Fruit fly (Drosophila melanogaster): ENCODE measurements around the gene SAK.

The SAK gene

dm6 chr3L:21464240-21464639, 51.4 kb downstream of the SAK start (continued):
- peak; percentile 32 for TF ChIP-seq Camta (GFP tag; optimal IDR thresholded peaks at IDR 0.05)
- peak; percentile 91 for TF ChIP-seq CG2712 (tag; optimal IDR thresholded peaks at IDR 0.05)
- TF ChIP-seq Hr39 (optimal IDR thresholded peaks at IDR 0.05), result no peak
- no peak for TF ChIP-seq CG11085 (GFP tag; IDR thresholded peaks at IDR 0.05)
- peak; percentile 14 for TF ChIP-seq CG9609 (GFP tag; optimal IDR thresholded peaks at IDR 0.05)
- no peak for TF ChIP-seq Antp (GFP tag; optimal IDR thresholded peaks at IDR 0.05)
- no peak; the same call in 1 of the 2 replicates for TF ChIP-seq Rfx (GFP tag; IDR thresholded peaks at IDR 0.05)
- TF ChIP-seq prd (optimal IDR thresholded peaks at IDR 0.05), result no peak
- TF ChIP-seq prd (GFP tag; IDR thresholded peaks at IDR 0.05), result peak; percentile 70
- TF ChIP-seq fd96Cb (tag; optimal IDR thresholded peaks at IDR 0.05), result peak; percentile 75
- no peak for TF ChIP-seq Sin3A (optimal IDR thresholded peaks at IDR 0.05)
- TF ChIP-seq Tbp (GFP tag; optimal IDR thresholded peaks at IDR 0.05), result no peak
- TF ChIP-seq Scr (GFP tag; IDR thresholded peaks at IDR 0.05; ENCODE audit: partially characterized antibody), result no peak
- peak; percentile 94 for TF ChIP-seq CG9727 (GFP tag; optimal IDR thresholded peaks at IDR 0.05)
- TF ChIP-seq sr (GFP tag; IDR thresholded peaks at IDR 0.05), result no peak
- peak; percentile 79 for TF ChIP-seq CG17568 (GFP tag; optimal IDR thresholded peaks at IDR 0.05)
- TF ChIP-seq cg (GFP tag; optimal IDR thresholded peaks at IDR 0.05), result no peak
- TF ChIP-seq Sry-β (GFP tag; optimal IDR thresholded peaks at IDR 0.05), result peak; percentile 63
- peak; percentile 66 for TF ChIP-seq BtbVII (GFP tag; optimal IDR thresholded peaks at IDR 0.05)
- TF ChIP-seq repo (GFP tag; optimal IDR thresholded peaks at IDR 0.05), result no peak
- TF ChIP-seq pho (GFP tag; optimal IDR thresholded peaks at IDR 0.05), result no peak
- TF ChIP-seq Bdp1 (GFP tag; optimal IDR thresholded peaks at IDR 0.05), result peak; percentile 45
- TF ChIP-seq bab2 (GFP tag; optimal IDR thresholded peaks at IDR 0.05), result peak; percentile 80
- no peak for TF ChIP-seq seq (GFP tag; IDR thresholded peaks at IDR 0.05)
- no peak for TF ChIP-seq Gug (GFP tag; IDR thresholded peaks at IDR 0.05)
- TF ChIP-seq CG6272 (GFP tag; IDR thresholded peaks at IDR 0.05), result no peak

DNA sequence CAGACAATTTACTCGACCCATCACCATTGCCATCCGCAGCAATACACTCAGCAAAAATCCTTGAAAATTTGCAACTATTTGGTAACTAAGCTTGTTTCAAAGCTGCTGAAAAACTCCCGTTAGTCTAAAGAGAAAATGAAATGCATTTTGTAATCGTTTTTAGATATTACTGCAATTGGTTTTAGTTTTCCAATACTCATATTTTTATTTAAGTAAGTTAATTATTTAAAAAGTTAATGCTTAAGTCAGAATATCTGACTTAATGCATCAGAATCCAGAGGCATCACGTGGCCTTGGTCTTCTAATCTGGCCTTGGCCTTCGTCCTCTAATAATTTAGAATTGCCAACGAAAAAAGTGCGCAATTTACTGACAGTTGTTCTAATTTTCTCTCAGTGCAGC, 52.8 kb downstream of the SAK start:
- TF ChIP-seq CG7556 (GFP tag; optimal IDR thresholded peaks at IDR 0.05) (peak; percentile 51), CG14050 (GFP tag; IDR thresholded peaks at IDR 0.05) (no peak), CG9817 (tag; optimal IDR thresholded peaks at IDR 0.05) (no peak), CG13287 (GFP tag; IDR thresholded peaks at IDR 0.05; ENCODE audit: partially characterized antibody) (no peak), CG7839 (tag; optimal IDR thresholded peaks at IDR 0.05) (peak; percentile 28), bsh (GFP tag; optimal IDR thresholded peaks at IDR 0.05) (peak in 1 of 2 experiments; percentile 33), en (GFP tag; optimal IDR thresholded peaks at IDR 0.05) (no peak), D (optimal IDR thresholded peaks at IDR 0.05) (no peak), D (GFP tag; optimal IDR thresholded peaks at IDR 0.05) (peak; percentile 59), CG6689 (GFP tag; IDR thresholded peaks at IDR 0.05) (peak; percentile 15; the same call in 1 of the 2 replicates), Sox100B (GFP tag; optimal IDR thresholded peaks at IDR 0.05) (peak; percentile 42), tgo (GFP tag; IDR thresholded peaks at IDR 0.05) (no peak), B-H2 (GFP tag; optimal IDR thresholded peaks at IDR 0.05) (no peak), Gug (GFP tag; IDR thresholded peaks at IDR 0.05) (no peak), CG16815 (GFP tag; optimal IDR thresholded peaks at IDR 0.05) (peak; percentile 28), CG6254 (GFP tag; optimal IDR thresholded peaks at IDR 0.05) (peak; percentile 6), CG10274 (GFP tag; optimal IDR thresholded peaks at IDR 0.05) (no peak), Ada2b (GFP tag; IDR thresholded peaks at IDR 0.05) (no peak), CG1602 (GFP tag; optimal IDR thresholded peaks at IDR 0.05) (peak; percentile 1), CG11560 (tag; IDR thresholded peaks at IDR 0.05) (no peak), tin (GFP tag; optimal IDR thresholded peaks at IDR 0.05) (no peak), CG10267 (tag; optimal IDR thresholded peaks at IDR 0.05) (peak; percentile 16), Ssrp (tag; optimal IDR thresholded peaks at IDR 0.05) (peak; percentile 32), CG16779 (GFP tag; IDR thresholded peaks at IDR 0.05) (no peak), CG11093 (GFP tag; IDR thresholded peaks at IDR 0.05) (no peak), Rfx (GFP tag; IDR thresholded peaks at IDR 0.05) (no peak), twi (tag; optimal IDR thresholded peaks at IDR 0.05) (no peak), CG9215 (GFP tag; IDR thresholded peaks at IDR 0.05) (no peak), D19B (GFP tag; optimal IDR thresholded peaks at IDR 0.05) (no peak), CG1233 (GFP tag; optimal IDR thresholded peaks at IDR 0.05) (peak; percentile 2)

Data from whole organism, embryonic.